Worm (Caenorhabditis elegans) whole organism, L1 larva: Measurements from ENCODE around the gene Y54G11A.9.

ENCODE experiments used
- ces-1 ChIP-seq: fragments of 150-350 bp; optimal IDR thresholded peaks from 2 replicates; lab custom pipeline; 2014; ENCODE audit warnings: missing biosample characterization, missing genetic modification reagents, missing genetic modification characterization
- lin-13 ChIP-seq: fragments of 150-350 bp; optimal IDR thresholded peaks from 2 replicates; lab custom pipeline; 2014; ENCODE audit warnings: missing biosample characterization, missing genetic modification reagents, missing genetic modification characterization
- nhr-237 ChIP-seq: fragments of 150-350 bp; optimal IDR thresholded peaks from 2 replicates; lab custom pipeline; 2014; ENCODE audit warnings: missing biosample characterization, missing genetic modification characterization
- unc-98 ChIP-seq: fragments of 200-800 bp; sonication (Bioruptor generic); IDR thresholded peaks from 2 replicates; pipeline ENCODE4 v1.3.6; 2022; ENCODE audit warnings: missing genetic modification characterization, missing compliant biosample characterization

DNA sequence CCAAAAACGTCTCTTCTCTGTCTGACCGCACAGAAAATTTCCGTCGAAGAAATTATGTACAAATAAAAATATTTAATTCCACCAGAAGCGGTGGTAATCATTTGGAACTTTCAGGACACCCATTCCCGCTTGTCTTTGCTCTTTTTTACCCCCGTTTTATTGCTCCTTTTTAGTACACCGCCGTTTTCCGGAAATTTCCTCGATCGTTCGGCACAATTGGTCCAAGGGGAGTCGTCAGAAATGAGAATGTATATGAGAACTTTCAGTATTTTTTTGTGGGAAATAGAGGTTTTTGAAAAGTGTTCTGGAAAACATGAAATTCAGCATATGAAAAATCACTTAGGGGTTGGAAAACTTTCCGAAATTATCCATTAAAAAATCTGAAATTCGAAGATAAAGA, 34.5 kb upstream of the Y54G11A.9 start:
- no peak for TF ChIP-seq ces-1
- no peak for TF ChIP-seq nhr-237
- TF ChIP-seq unc-98, result no peak
- TF ChIP-seq lin-13 (GFP tag; lab: Kevin White, UChicago), result no peak
